Worm (Caenorhabditis elegans) whole organism, L1 larva: Measurements from ENCODE around the gene txt-1.
A peak's percentile ranks its signal among the peaks of the same experiment; 100 is the strongest.

Source experiments
- C04F5.9 ChIP-seq: sonication (generic microtip); optimal IDR thresholded peaks from 2 replicates; lab custom pipeline; 2016; ENCODE audit warnings: missing genetic modification characterization, missing compliant biosample characterization
- Y116A8C.19 ChIP-seq: sonication (generic microtip); optimal IDR thresholded peaks from 2 replicates; lab custom pipeline; 2016; ENCODE audit warnings: missing compliant biosample characterization, missing genetic modification characterization, borderline replicate concordance
- ama-1 ChIP-seq: fragments of 150-350 bp; optimal IDR thresholded peaks from 2 replicates; lab custom pipeline; 2014
- ceh-63 ChIP-seq: fragments of 200-800 bp; sonication (Bioruptor generic); optimal IDR thresholded peaks from 2 replicates; lab custom pipeline; 2018; ENCODE audit warnings: mild to moderate bottlenecking, missing genetic modification characterization, missing compliant biosample characterization
- ceh-82 ChIP-seq, 3 experiments: fragments of 150-350 bp in 1 of 3; sonication (generic microtip) in 2 of 3; optimal IDR thresholded peaks; 2 replicates each; lab custom pipeline; 2014 to 2017; ENCODE audit warnings: missing biosample characterization in 3 of 3, missing genetic modification characterization in 3 of 3
- ceh-88 ChIP-seq: fragments of 200-800 bp; sonication (Bioruptor generic); IDR thresholded peaks from 2 replicates; pipeline ENCODE4 v1.3.6; 2022; ENCODE audit warnings: missing genetic modification characterization, missing compliant biosample characterization
- ces-1 ChIP-seq: fragments of 150-350 bp; optimal IDR thresholded peaks from 2 replicates; lab custom pipeline; 2014; ENCODE audit warnings: missing biosample characterization, missing genetic modification reagents, missing genetic modification characterization
- efl-1 ChIP-seq, 4 experiments: fragments of 150-350 bp; optimal IDR thresholded peaks in 3 of 4; peaks in 1 of 4; 1 replicate in 1 of 4; 2 replicates in 3 of 4; lab custom pipeline; 2014; ENCODE audit warnings: missing biosample characterization in 2 of 4, missing genetic modification characterization in 2 of 4, missing genetic modification reagents in 2 of 4
- egl-27 ChIP-seq, 2 experiments: fragments of 150-350 bp in 1 of 2; sonication (generic microtip); optimal IDR thresholded peaks; 3 replicates each; lab custom pipeline; 2017 to 2018; ENCODE audit warnings: missing biosample characterization in 2 of 2, missing genetic modification characterization in 2 of 2, missing genetic modification reagents in 2 of 2
- elt-2 ChIP-seq: sonication (generic microtip); optimal IDR thresholded peaks from 2 replicates; lab custom pipeline; 2016; ENCODE audit warnings: missing genetic modification characterization, mild to moderate bottlenecking, inconsistent platforms, missing compliant biosample characterization, missing genetic modification reagents
- elt-3 ChIP-seq, 6 experiments: fragments of 150-350 bp in 1 of 6; sonication (generic microtip); optimal IDR thresholded peaks; 2 replicates each; lab custom pipeline; 2017 to 2018; ENCODE audit warnings: missing biosample characterization in 6 of 6, missing genetic modification characterization in 6 of 6, inconsistent platforms in 1 of 6
- ets-5 ChIP-seq: fragments of 200-800 bp; sonication (Bioruptor generic); IDR thresholded peaks from 2 replicates; pipeline ENCODE4 v1.3.6; 2022; ENCODE audit warnings: missing genetic modification characterization, missing compliant biosample characterization
- fos-1 ChIP-seq: fragments of 150-350 bp; optimal IDR thresholded peaks from 2 replicates; lab custom pipeline; 2014; ENCODE audit warnings: missing biosample characterization, missing genetic modification characterization
- grh-1 ChIP-seq: fragments of 200-800 bp; sonication (Bioruptor generic); IDR thresholded peaks from 2 replicates; pipeline ENCODE4 v1.3.6; 2022; ENCODE audit warnings: missing genetic modification reagents, missing genetic modification characterization, missing compliant biosample characterization
- hlh-4 ChIP-seq: sonication (generic microtip); optimal IDR thresholded peaks from 2 replicates; lab custom pipeline; 2016; ENCODE audit warnings: mild to moderate bottlenecking, missing genetic modification characterization, missing compliant biosample characterization
- isw-1 ChIP-seq: fragments of 200-800 bp; sonication (Bioruptor generic); IDR thresholded peaks from 2 replicates; pipeline ENCODE4 v1.3.6; 2022; ENCODE audit warnings: missing genetic modification characterization, missing compliant biosample characterization
- jun-1 ChIP-seq: fragments of 150-350 bp; optimal IDR thresholded peaks from 2 replicates; lab custom pipeline; 2014; ENCODE audit warnings: missing biosample characterization, missing genetic modification reagents, missing genetic modification characterization
- lin-13 ChIP-seq: fragments of 150-350 bp; optimal IDR thresholded peaks from 2 replicates; lab custom pipeline; 2014; ENCODE audit warnings: missing biosample characterization, missing genetic modification reagents, missing genetic modification characterization
- lin-39 ChIP-seq: fragments of 150-350 bp; optimal IDR thresholded peaks from 2 replicates; lab custom pipeline; 2014; ENCODE audit warnings: missing biosample characterization, missing genetic modification reagents, missing genetic modification characterization
- lir-3 ChIP-seq: sonication (generic microtip); optimal IDR thresholded peaks from 2 replicates; lab custom pipeline; 2016; ENCODE audit warnings: mild to moderate bottlenecking, missing genetic modification characterization, moderate library complexity, missing compliant biosample characterization; ENCODE audit not compliant: poor library complexity
- lsy-2 ChIP-seq, 2 experiments: fragments of 150-350 bp; optimal IDR thresholded peaks; 2 replicates each; lab custom pipeline; 2014; ENCODE audit warnings: missing biosample characterization in 2 of 2, missing genetic modification characterization in 2 of 2
- mab-9 ChIP-seq: fragments of 200-800 bp; sonication (Bioruptor generic); IDR thresholded peaks from 2 replicates; pipeline ENCODE4 v1.3.6; 2022; ENCODE audit warnings: missing genetic modification reagents, missing genetic modification characterization, missing compliant biosample characterization
- mdl-1 ChIP-seq, 2 experiments: fragments of 150-350 bp; optimal IDR thresholded peaks; 2 replicates each; lab custom pipeline; 2014 to 2017; ENCODE audit warnings: missing biosample characterization in 2 of 2, missing genetic modification characterization in 2 of 2, inconsistent platforms in 1 of 2
- mef-2 ChIP-seq: fragments of 150-350 bp; optimal IDR thresholded peaks from 2 replicates; lab custom pipeline; 2014; ENCODE audit warnings: missing biosample characterization, missing genetic modification characterization
- mep-1 ChIP-seq: fragments of 150-350 bp; optimal IDR thresholded peaks from 2 replicates; lab custom pipeline; 2014; ENCODE audit warnings: missing biosample characterization, missing genetic modification characterization
- nhr-11 ChIP-seq: fragments of 150-350 bp; optimal IDR thresholded peaks from 2 replicates; lab custom pipeline; 2014; ENCODE audit warnings: missing biosample characterization, missing genetic modification characterization
- nhr-237 ChIP-seq: fragments of 150-350 bp; optimal IDR thresholded peaks from 2 replicates; lab custom pipeline; 2014; ENCODE audit warnings: missing biosample characterization, missing genetic modification characterization
- nhr-28 ChIP-seq: fragments of 150-350 bp; optimal IDR thresholded peaks from 2 replicates; lab custom pipeline; 2014; ENCODE audit warnings: missing biosample characterization, missing genetic modification characterization
- nhr-47 ChIP-seq: sonication (generic microtip); optimal IDR thresholded peaks from 2 replicates; lab custom pipeline; 2016; ENCODE audit warnings: mild to moderate bottlenecking, missing genetic modification characterization, moderate library complexity, missing compliant biosample characterization
- nhr-71 ChIP-seq: sonication (generic microtip); optimal IDR thresholded peaks from 2 replicates; lab custom pipeline; 2016; ENCODE audit warnings: mild to moderate bottlenecking, missing genetic modification characterization, moderate library complexity, missing compliant biosample characterization
- nhr-77 ChIP-seq: fragments of 150-350 bp; optimal IDR thresholded peaks from 2 replicates; lab custom pipeline; 2014; ENCODE audit warnings: missing biosample characterization, missing genetic modification characterization
- nhr-85 ChIP-seq: sonication (generic microtip); peaks from one replicate; lab custom pipeline; 2016; ENCODE audit warnings: missing genetic modification characterization, inconsistent platforms, missing compliant biosample characterization
- nhr-90 ChIP-seq: sonication (generic microtip); optimal IDR thresholded peaks from 2 replicates; lab custom pipeline; 2016; ENCODE audit warnings: mild to moderate bottlenecking, missing genetic modification characterization, missing compliant biosample characterization; ENCODE audit not compliant: poor library complexity
- pag-3 ChIP-seq: sonication (generic microtip); optimal IDR thresholded peaks from 2 replicates; lab custom pipeline; 2017; ENCODE audit warnings: missing genetic modification characterization, mild to moderate bottlenecking, missing compliant biosample characterization, antibody characterized with exemption, borderline replicate concordance; ENCODE audit not compliant: insufficient read depth
- pqm-1 ChIP-seq: sonication (generic microtip); optimal IDR thresholded peaks from 3 replicates; lab custom pipeline; 2017; ENCODE audit warnings: missing biosample characterization, missing genetic modification characterization
- snpc-4 ChIP-seq: fragments of 150-350 bp; optimal IDR thresholded peaks from 2 replicates; lab custom pipeline; 2014; ENCODE audit warnings: missing biosample characterization, missing genetic modification characterization
- snu-23 ChIP-seq: sonication (generic microtip); optimal IDR thresholded peaks from 2 replicates; lab custom pipeline; 2016; ENCODE audit warnings: missing genetic modification characterization, missing compliant biosample characterization
- sox-4 ChIP-seq: sonication (generic microtip); optimal IDR thresholded peaks from 2 replicates; lab custom pipeline; 2016; ENCODE audit warnings: missing genetic modification characterization, missing compliant biosample characterization
- sup-37 ChIP-seq: fragments of 200-800 bp; sonication (Bioruptor generic); optimal IDR thresholded peaks from 2 replicates; lab custom pipeline; 2018; ENCODE audit warnings: mild to moderate bottlenecking, missing genetic modification characterization, missing compliant biosample characterization
- swsn-7 ChIP-seq: sonication (generic microtip); optimal IDR thresholded peaks from 2 replicates; lab custom pipeline; 2016; ENCODE audit warnings: missing genetic modification characterization, missing compliant biosample characterization
- tbx-2 ChIP-seq: sonication (generic microtip); optimal IDR thresholded peaks from 2 replicates; lab custom pipeline; 2016; ENCODE audit warnings: missing genetic modification characterization, missing compliant biosample characterization
- tlp-1 ChIP-seq: fragments of 150-350 bp; optimal IDR thresholded peaks from 2 replicates; lab custom pipeline; 2014; ENCODE audit warnings: missing biosample characterization, missing genetic modification characterization
- unc-130 ChIP-seq: fragments of 150-350 bp; optimal IDR thresholded peaks from 2 replicates; lab custom pipeline; 2017; ENCODE audit warnings: missing biosample characterization, missing genetic modification characterization, inconsistent platforms
- unc-86 ChIP-seq: sonication (generic microtip); optimal IDR thresholded peaks from 2 replicates; lab custom pipeline; 2016; ENCODE audit warnings: missing genetic modification characterization, missing compliant biosample characterization
- unc-98 ChIP-seq: fragments of 200-800 bp; sonication (Bioruptor generic); IDR thresholded peaks from 2 replicates; pipeline ENCODE4 v1.3.6; 2022; ENCODE audit warnings: missing genetic modification characterization, missing compliant biosample characterization
- vab-15 ChIP-seq: sonication (generic microtip); optimal IDR thresholded peaks from 2 replicates; lab custom pipeline; 2017; ENCODE audit warnings: missing genotype, mild to moderate bottlenecking, missing genetic modification characterization, missing compliant biosample characterization
- zag-1 ChIP-seq: fragments of 150-350 bp; optimal IDR thresholded peaks from 2 replicates; lab custom pipeline; 2014; ENCODE audit warnings: missing biosample characterization, missing genetic modification characterization
- zip-4 ChIP-seq: fragments of 200-800 bp; sonication (Bioruptor generic); optimal IDR thresholded peaks from 2 replicates; lab custom pipeline; 2018; ENCODE audit warnings: mild to moderate bottlenecking, missing genetic modification characterization, moderate library complexity, missing compliant biosample characterization
- ztf-11 ChIP-seq, 2 experiments: sonication (generic microtip); optimal IDR thresholded peaks; 2 replicates each; lab custom pipeline; 2016 to 2017; ENCODE audit warnings: missing genetic modification characterization in 2 of 2, missing biosample characterization in 1 of 2, missing compliant biosample characterization in 1 of 2
- ztf-4 ChIP-seq: fragments of 150-350 bp; optimal IDR thresholded peaks from 2 replicates; lab custom pipeline; 2014; ENCODE audit warnings: missing biosample characterization, missing genetic modification characterization

Gene txt-1

ce11 chrII:65484-65883 is 40.5 kb upstream of the txt-1 start:
- peak; percentile 54 for TF ChIP-seq pqm-1 (tag; lab: Kevin White, UChicago)
- no peak for TF ChIP-seq mep-1 (tag; lab: Kevin White, UChicago)
- no peak for TF ChIP-seq tbx-2 (tag; lab: Kevin White, UChicago)
- TF ChIP-seq elt-2 (tag; lab: Kevin White, UChicago): peak; percentile 7

- TF ChIP-seq nhr-77 (no peak), pqm-1 (tag; lab: Kevin White, UChicago) (no peak), lir-3 (tag; lab: Kevin White, UChicago) (no peak), egl-27 (tag; optimal IDR thresholded peaks at IDR 0.05; lab: Kevin White, UChicago) (no peak), pag-3 (tag; lab: Kevin White, UChicago) (peak; percentile 49), hlh-4 (tag; lab: Kevin White, UChicago) (no peak), tlp-1 (tag; lab: Kevin White, UChicago) (no peak), elt-2 (tag; lab: Kevin White, UChicago) (no peak), sup-37 (GFP tag; lab: Kevin White, UChicago) (no peak), nhr-11 (tag; lab: Kevin White, UChicago) (no peak), vab-15 (tag; lab: Kevin White, UChicago) (no peak), nhr-47 (peak; percentile 54), snu-23 (GFP tag; lab: Kevin White, UChicago) (peak; percentile 71), isw-1 (GFP tag; lab: Robert Waterston, UW) (no peak), nhr-90 (tag; lab: Kevin White, UChicago) (peak; percentile 68), nhr-237 (no peak), ztf-4 (tag; lab: Kevin White, UChicago) (peak; percentile 21), efl-1 (optimal IDR thresholded peaks at IDR 0.05; lab: Kevin White, UChicago) (peak; percentile 27 to 38), efl-1 (GFP tag; optimal IDR thresholded peaks at IDR 0.05 in 1 of 2; lab: Kevin White, UChicago) (no peak), lin-39 (tag; lab: Kevin White, UChicago) (no peak), ceh-82 (tag; optimal IDR thresholded peaks at IDR 0.05; lab: Kevin White, UChicago) (peak in 1 of 3 experiments; percentile 9), zag-1 (tag; lab: Kevin White, UChicago) (no peak), mab-9 (GFP tag; lab: Robert Waterston, UW) (no peak), ets-5 (GFP tag; lab: Robert Waterston, UW) (no peak), unc-86 (tag; lab: Kevin White, UChicago) (no peak), ceh-63 (GFP tag; lab: Kevin White, UChicago) (no peak), zip-4 (GFP tag; lab: Kevin White, UChicago) (no peak), snpc-4 (tag; lab: Kevin White, UChicago) (no peak), unc-98 (GFP tag; lab: Robert Waterston, UW) (no peak), mef-2 (no peak), lin-13 (no peak), nhr-28 (no peak), mep-1 (tag; lab: Kevin White, UChicago) (peak; percentile 79), nhr-85 (tag; lab: Kevin White, UChicago) (peak; percentile 92), sox-4 (no peak), ces-1 (GFP tag; lab: Kevin White, UChicago) (no peak), swsn-7 (tag; lab: Kevin White, UChicago) (peak; percentile 33), grh-1 (peak; percentile 33; the same call in 1 of the 2 replicates), fos-1 (tag; lab: Kevin White, UChicago) (peak; percentile 22), ama-1 (lab: Kevin White, UChicago) (no peak), lsy-2 (tag; optimal IDR thresholded peaks at IDR 0.05; lab: Kevin White, UChicago) (peak in 1 of 2 experiments; percentile 61), C04F5.9 (tag; lab: Kevin White, UChicago) (no peak), mdl-1 (tag; optimal IDR thresholded peaks at IDR 0.05; lab: Kevin White, UChicago) (peak in 1 of 2 experiments; percentile 55), Y116A8C.19 (no peak), nhr-71 (tag; lab: Kevin White, UChicago) (peak; percentile 64), elt-3 (tag; optimal IDR thresholded peaks at IDR 0.05; lab: Kevin White, UChicago) (peak in 3 of 6 experiments; percentile 41 to 63 (median 47)), unc-130 (tag; lab: Kevin White, UChicago) (no peak), jun-1 (peak; percentile 17), ceh-88 (no peak), ztf-11 (tag; optimal IDR thresholded peaks at IDR 0.05; lab: Kevin White, UChicago) (no peak)
Observed at ce11 chrII:66322-66721, 39.7 kb upstream of the txt-1 start.
